Worm (Caenorhabditis elegans) whole organism, L4/young adult: Measurements from ENCODE around the gene mltn-6.

ENCODE experiments used
- W03F9.2 ChIP-seq: fragments of 150-350 bp; optimal IDR thresholded peaks from 2 replicates; lab custom pipeline; 2014; ENCODE audit warnings: missing biosample characterization, missing genetic modification characterization
- dao-5 ChIP-seq: sonication (generic microtip); optimal IDR thresholded peaks from 2 replicates; lab custom pipeline; 2016; ENCODE audit warnings: missing genotype, missing genetic modification characterization, moderate library complexity, missing compliant biosample characterization
- him-1 ChIP-seq: sonication (generic microtip); optimal IDR thresholded peaks from 2 replicates; lab custom pipeline; 2016; ENCODE audit warnings: missing genotype, missing genetic modification reagents, missing genetic modification characterization, missing compliant biosample characterization

DNA sequence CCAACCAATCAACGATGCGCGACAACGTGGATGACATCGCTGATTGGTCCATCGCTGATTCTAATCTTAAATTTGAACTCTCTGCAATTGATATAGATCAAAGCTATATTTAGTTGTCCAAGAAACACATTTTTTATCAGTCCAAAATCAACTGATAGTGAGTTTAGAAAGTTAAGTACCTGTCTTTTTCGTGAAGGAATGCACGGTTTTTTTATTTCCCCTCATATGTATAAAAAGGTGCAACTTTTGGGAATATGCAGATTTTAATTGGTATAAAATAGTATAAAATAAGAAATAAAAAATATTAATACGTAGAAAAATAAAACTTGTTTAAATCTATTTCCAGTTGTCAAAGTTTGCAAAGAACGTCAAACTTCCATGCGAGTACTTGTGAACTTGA is 53.7 kb downstream of the mltn-6 start, which contains the start of gene Y39D8A.1:
- TF ChIP-seq him-1 (tag; lab: Kevin White, UChicago) (no peak), W03F9.2 (tag; lab: Kevin White, UChicago) (no peak), dao-5 (tag; lab: Kevin White, UChicago) (no peak)
